Fruit fly (Drosophila melanogaster): ENCODE data around the gene SK.

dm6 chrX:5446404-5446803 is 106.4 kb downstream of the SK start, which contains the start of gene SPR:
- no peak for TF ChIP-seq Dll (optimal IDR thresholded peaks at IDR 0.05)
- TF ChIP-seq CG8478 (optimal IDR thresholded peaks at IDR 0.05), result no peak
- TF ChIP-seq psq (optimal IDR thresholded peaks at IDR 0.05), result no peak
- TF ChIP-seq pan (optimal IDR thresholded peaks at IDR 0.05), result no peak
- no peak for TF ChIP-seq EcR (GFP tag; optimal IDR thresholded peaks at IDR 0.05)
- no peak for TF ChIP-seq usp (GFP tag; optimal IDR thresholded peaks at IDR 0.05)
